Worm (Caenorhabditis elegans) whole organism, early embryonic: Measurements from ENCODE around the gene T05B11.4.

Experiments
- B0310.2 ChIP-seq: sonication (generic microtip); optimal IDR thresholded peaks from 2 replicates; lab custom pipeline; 2016; ENCODE audit warnings: mild to moderate bottlenecking, missing genetic modification characterization, missing compliant biosample characterization
- F13C5.2 ChIP-seq: sonication (generic microtip); optimal IDR thresholded peaks from 2 replicates; lab custom pipeline; 2017; ENCODE audit warnings: mild to moderate bottlenecking, missing genetic modification characterization, inconsistent platforms, missing compliant biosample characterization
- aly-1 ChIP-seq: sonication (generic microtip); optimal IDR thresholded peaks from 2 replicates; lab custom pipeline; 2016; ENCODE audit warnings: missing genetic modification characterization, missing compliant biosample characterization
- ama-1 ChIP-seq: fragments of 150-350 bp; optimal IDR thresholded peaks from 2 replicates; lab custom pipeline; 2014
- ceh-13 ChIP-seq: fragments of 200-800 bp; sonication (Bioruptor generic); optimal IDR thresholded peaks from 2 replicates; lab custom pipeline; 2018; ENCODE audit warnings: mild to moderate bottlenecking, missing genetic modification characterization, missing compliant biosample characterization
- ceh-36 ChIP-seq: sonication (generic microtip); optimal IDR thresholded peaks from 2 replicates; lab custom pipeline; 2016; ENCODE audit warnings: missing genetic modification characterization, inconsistent platforms, missing compliant biosample characterization
- ets-7 ChIP-seq: sonication (generic microtip); optimal IDR thresholded peaks from 2 replicates; lab custom pipeline; 2016; ENCODE audit warnings: missing genotype, missing genetic modification characterization, missing compliant biosample characterization
- flt-1 ChIP-seq: fragments of 200-800 bp; sonication (Bioruptor generic); IDR thresholded peaks from 2 replicates; pipeline ENCODE4 v1.3.6; 2022; ENCODE audit warnings: missing genetic modification characterization, missing compliant biosample characterization
- hmbx-1 ChIP-seq: sonication (generic microtip); optimal IDR thresholded peaks from 2 replicates; lab custom pipeline; 2016; ENCODE audit warnings: mild to moderate bottlenecking, missing genetic modification characterization, missing compliant biosample characterization
- hmg-4 ChIP-seq: fragments of 200-800 bp; sonication (Bioruptor generic); optimal IDR thresholded peaks from 2 replicates; lab custom pipeline; 2018; ENCODE audit warnings: mild to moderate bottlenecking, missing genetic modification characterization, missing compliant biosample characterization
- hnd-1 ChIP-seq: sonication (generic microtip); optimal IDR thresholded peaks from 2 replicates; lab custom pipeline; 2016; ENCODE audit warnings: missing genetic modification characterization, missing compliant biosample characterization
- pes-1 ChIP-seq: fragments of 200-800 bp; sonication (Bioruptor generic); IDR thresholded peaks from 2 replicates; pipeline ENCODE4 v1.3.6; 2022; ENCODE audit warnings: missing genetic modification reagents, missing genetic modification characterization, missing compliant biosample characterization
- scrt-1 ChIP-seq: fragments of 200-800 bp; sonication (Bioruptor generic); IDR thresholded peaks from 2 replicates; pipeline ENCODE4 v1.3.6; 2022; ENCODE audit warnings: missing genetic modification characterization, missing compliant biosample characterization
- sea-1 ChIP-seq: fragments of 200-800 bp; sonication (Bioruptor generic); conservative IDR thresholded peaks from 2 replicates; pipeline ENCODE4 v1.3.6; 2022; ENCODE audit warnings: missing genetic modification characterization, missing compliant biosample characterization
- tbx-11 ChIP-seq: fragments of 200-800 bp; sonication (Bioruptor generic); IDR thresholded peaks from 2 replicates; pipeline ENCODE4 v1.3.6; 2022; ENCODE audit warnings: missing genetic modification characterization, missing compliant biosample characterization
- tbx-37 ChIP-seq: fragments of 200-800 bp; sonication (Bioruptor generic); conservative IDR thresholded peaks from 2 replicates; pipeline ENCODE4 v1.3.6; 2022; ENCODE audit warnings: missing genetic modification reagents, missing genetic modification characterization, missing compliant biosample characterization
- tra-4 ChIP-seq: sonication (generic microtip); optimal IDR thresholded peaks from 2 replicates; lab custom pipeline; 2017; ENCODE audit warnings: missing genetic modification characterization, missing compliant biosample characterization

T05B11.4 gene

DNA sequence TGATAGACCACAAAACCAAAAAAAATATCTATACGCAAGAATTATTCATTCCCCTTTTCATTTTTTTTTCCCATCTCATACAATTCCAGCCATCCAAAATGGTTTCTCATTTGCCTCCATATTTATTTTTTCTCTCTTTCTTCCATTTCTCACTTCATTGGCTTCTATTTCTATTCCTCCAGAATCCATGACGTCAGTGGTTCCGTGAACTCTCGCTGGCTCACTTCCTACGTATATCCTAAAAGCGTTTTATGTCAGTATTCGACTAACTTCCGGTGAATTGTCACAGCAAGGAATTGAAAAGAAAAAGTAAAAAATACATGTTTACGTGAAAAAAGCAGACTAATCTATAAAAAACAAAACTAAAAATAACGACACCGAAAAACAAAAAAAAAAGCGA lies 27.5 kb downstream of the T05B11.4 start:
- no peak for TF ChIP-seq tbx-11 (GFP tag; lab: Robert Waterston, UW)
- TF ChIP-seq hnd-1 (tag; lab: Kevin White, UChicago): no peak
- no peak for TF ChIP-seq tbx-37 (GFP tag; lab: Robert Waterston, UW)
- TF ChIP-seq tra-4 (tag; lab: Kevin White, UChicago): no peak
- no peak for TF ChIP-seq sea-1 (GFP tag; lab: Robert Waterston, UW)
- TF ChIP-seq pes-1 (GFP tag; lab: Robert Waterston, UW): no peak
- no peak for TF ChIP-seq F13C5.2 (tag; lab: Kevin White, UChicago)
- no peak for TF ChIP-seq hmg-4
- no peak for TF ChIP-seq B0310.2 (tag; lab: Kevin White, UChicago)
- TF ChIP-seq aly-1 (tag; lab: Kevin White, UChicago): no peak
- TF ChIP-seq ceh-36 (tag; lab: Kevin White, UChicago): no peak
- no peak for TF ChIP-seq flt-1
- TF ChIP-seq ceh-13: no peak

DNA sequence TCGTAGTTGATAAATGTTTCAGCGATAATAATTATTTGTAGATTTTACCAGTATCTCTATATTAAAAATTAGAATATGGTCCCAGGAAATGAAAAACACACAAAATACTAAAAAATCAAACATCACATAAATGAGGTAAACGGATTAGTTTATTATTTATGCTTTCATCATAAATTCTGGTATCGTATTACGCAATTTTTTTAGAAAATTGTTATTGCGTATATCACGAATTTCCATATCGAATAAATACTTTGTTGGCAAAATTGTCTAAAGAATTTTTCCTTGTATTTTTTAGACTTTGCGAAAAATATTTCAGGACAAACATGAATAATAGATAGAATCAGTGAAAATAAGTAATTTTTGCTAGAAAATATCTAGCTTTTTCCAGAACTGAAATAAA lies 28.3 kb downstream of the T05B11.4 start:
- TF ChIP-seq hmg-4 (no peak), hnd-1 (tag; lab: Kevin White, UChicago) (no peak), aly-1 (tag; lab: Kevin White, UChicago) (no peak), pes-1 (GFP tag; lab: Robert Waterston, UW) (no peak), hmbx-1 (no peak), flt-1 (no peak), scrt-1 (GFP tag; lab: Robert Waterston, UW) (no peak), ceh-13 (no peak), ceh-36 (tag; lab: Kevin White, UChicago) (no peak), F13C5.2 (tag; lab: Kevin White, UChicago) (no peak), ets-7 (no peak), ama-1 (lab: Kevin White, UChicago) (no peak), tra-4 (tag; lab: Kevin White, UChicago) (no peak), B0310.2 (tag; lab: Kevin White, UChicago) (no peak), tbx-37 (GFP tag; lab: Robert Waterston, UW) (no peak), sea-1 (GFP tag; lab: Robert Waterston, UW) (no peak)

DNA sequence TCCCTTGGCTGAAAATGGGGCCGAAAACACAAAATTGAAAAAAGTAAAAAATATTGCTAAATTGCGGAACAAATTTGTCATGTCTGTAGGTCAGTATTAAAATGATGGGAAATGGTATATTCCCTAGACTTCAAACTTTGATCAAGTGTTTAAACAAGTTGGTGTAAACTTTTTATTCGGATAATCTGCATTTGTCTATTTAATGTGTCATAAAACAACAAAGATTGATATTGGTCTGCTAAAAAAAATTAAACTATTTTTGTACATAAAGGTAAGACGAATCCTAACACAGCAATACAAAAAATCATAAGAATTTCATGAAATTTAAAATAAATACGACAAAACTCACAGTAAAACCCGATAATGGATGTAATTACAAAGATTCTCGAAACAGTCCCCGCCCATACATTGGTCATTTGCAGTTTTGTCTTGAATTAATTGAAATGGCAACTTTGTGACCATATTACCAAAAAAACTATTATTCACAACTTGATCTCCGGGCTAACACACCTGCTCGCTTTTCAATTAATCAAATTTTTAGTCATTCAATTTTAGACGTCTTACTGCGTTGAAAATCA lies 30.4 kb downstream of the T05B11.4 start, which contains the start of the genes ZK105.6 and ZK105.8:
TSS of gene ZK105.6 (minus strand) at position 101 of the 578 bp plus-strand sequence.
TSS of gene ZK105.8 (plus strand) at position 528 of the 578 bp plus-strand sequence.
- TF ChIP-seq ceh-36 (tag; lab: Kevin White, UChicago) (no peak), tbx-11 (GFP tag; lab: Robert Waterston, UW) (no peak), tra-4 (tag; lab: Kevin White, UChicago) (no peak), ceh-13 (no peak), hmg-4 (no peak), hnd-1 (tag; lab: Kevin White, UChicago) (no peak), ama-1 (lab: Kevin White, UChicago) (no peak), B0310.2 (tag; lab: Kevin White, UChicago) (no peak), scrt-1 (GFP tag; lab: Robert Waterston, UW) (no peak), pes-1 (GFP tag; lab: Robert Waterston, UW) (no peak), tbx-37 (GFP tag; lab: Robert Waterston, UW) (no peak), F13C5.2 (tag; lab: Kevin White, UChicago) (no peak), flt-1 (no peak), hmbx-1 (no peak), aly-1 (tag; lab: Kevin White, UChicago) (no peak), ets-7 (no peak), sea-1 (GFP tag; lab: Robert Waterston, UW) (no peak)

DNA sequence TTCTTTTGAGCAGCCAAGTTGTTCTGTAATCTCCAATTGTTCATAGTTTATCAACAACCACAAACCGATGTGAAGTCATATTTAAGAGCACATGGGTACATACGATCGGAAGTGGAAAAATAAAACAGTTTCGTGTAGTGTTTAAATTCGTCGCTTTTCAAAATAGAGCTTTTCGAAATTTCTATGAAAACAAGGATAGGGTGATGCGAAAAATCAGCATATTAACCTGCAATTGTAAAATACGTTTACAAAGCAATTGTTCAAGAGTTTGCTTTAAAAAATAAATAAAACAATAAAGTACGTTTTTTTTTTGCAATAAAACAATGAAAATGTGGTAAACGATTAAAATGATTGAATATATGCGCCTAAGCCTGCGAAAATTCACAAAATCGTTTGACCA lies 32.5 kb downstream of the T05B11.4 start, which contains the start of gene ZK105.14:
TSS of gene ZK105.14 (minus strand) at position 101 of the 400 bp plus-strand sequence.
- TF ChIP-seq ama-1 (lab: Kevin White, UChicago) (no peak), tra-4 (tag; lab: Kevin White, UChicago) (no peak), ceh-36 (tag; lab: Kevin White, UChicago) (no peak), aly-1 (tag; lab: Kevin White, UChicago) (no peak), hmg-4 (no peak), scrt-1 (GFP tag; lab: Robert Waterston, UW) (no peak), sea-1 (GFP tag; lab: Robert Waterston, UW) (no peak), hnd-1 (tag; lab: Kevin White, UChicago) (no peak), F13C5.2 (tag; lab: Kevin White, UChicago) (no peak), hmbx-1 (no peak), ceh-13 (no peak), ets-7 (no peak)

DNA sequence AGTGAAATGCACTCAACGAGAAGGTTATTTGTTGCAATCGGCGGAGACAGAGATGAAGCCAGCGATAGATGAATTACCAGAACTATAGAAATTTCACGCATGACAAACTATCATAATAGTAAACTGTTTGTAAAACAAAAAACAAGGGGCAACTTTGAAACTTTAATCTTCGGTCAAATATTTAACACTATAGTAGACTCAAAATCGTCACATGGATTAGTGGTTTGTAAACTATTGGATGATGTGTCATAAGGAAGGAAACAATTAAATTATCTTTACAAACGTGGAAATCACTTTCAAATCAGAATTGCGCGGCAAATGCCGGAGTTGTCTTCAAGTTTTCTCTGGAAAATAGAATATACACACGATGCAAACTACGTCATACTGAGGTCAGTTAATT lies 36.8 kb downstream of the T05B11.4 start, which contains the start of gene ZK105.5:
TSS of gene ZK105.5 (minus strand) at position 101 of the 400 bp plus-strand sequence.
- TF ChIP-seq hmbx-1 (no peak), scrt-1 (GFP tag; lab: Robert Waterston, UW) (no peak), hnd-1 (tag; lab: Kevin White, UChicago) (no peak), hmg-4 (no peak), B0310.2 (tag; lab: Kevin White, UChicago) (no peak), tra-4 (tag; lab: Kevin White, UChicago) (no peak), sea-1 (GFP tag; lab: Robert Waterston, UW) (no peak), pes-1 (GFP tag; lab: Robert Waterston, UW) (no peak), tbx-11 (GFP tag; lab: Robert Waterston, UW) (no peak), aly-1 (tag; lab: Kevin White, UChicago) (no peak), tbx-37 (GFP tag; lab: Robert Waterston, UW) (no peak), ceh-36 (tag; lab: Kevin White, UChicago) (no peak), F13C5.2 (tag; lab: Kevin White, UChicago) (no peak), ets-7 (no peak)

DNA sequence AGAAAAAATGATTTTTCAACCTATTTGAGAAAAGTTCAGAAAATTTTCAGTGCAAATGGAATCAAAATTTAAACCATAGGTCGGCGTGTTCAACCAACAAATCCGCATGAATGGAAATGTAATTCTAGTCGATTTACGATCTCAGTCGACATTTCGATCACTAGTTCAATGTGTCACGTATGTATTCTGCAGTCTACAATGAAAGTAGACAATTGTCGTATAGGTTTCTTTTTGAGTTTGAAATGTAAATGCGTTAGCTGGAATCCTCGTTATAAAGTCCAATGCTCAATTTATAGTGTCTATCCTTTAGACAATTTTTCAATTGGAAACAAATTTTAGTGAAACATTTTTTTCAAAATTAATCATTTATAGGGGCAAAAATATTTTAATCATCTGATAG lies 38.4 kb downstream of the T05B11.4 start, which contains the start of gene ZK105.12:
TSS of gene ZK105.12 (minus strand) at position 101 of the 400 bp plus-strand sequence.
- TF ChIP-seq hnd-1 (tag; lab: Kevin White, UChicago) (no peak), ets-7 (no peak), F13C5.2 (tag; lab: Kevin White, UChicago) (no peak), scrt-1 (GFP tag; lab: Robert Waterston, UW) (no peak), tra-4 (tag; lab: Kevin White, UChicago) (no peak), pes-1 (GFP tag; lab: Robert Waterston, UW) (no peak), ceh-13 (no peak), ceh-36 (tag; lab: Kevin White, UChicago) (no peak), hmbx-1 (no peak), ama-1 (lab: Kevin White, UChicago) (no peak), aly-1 (tag; lab: Kevin White, UChicago) (no peak), flt-1 (no peak), hmg-4 (no peak), B0310.2 (tag; lab: Kevin White, UChicago) (no peak), tbx-37 (GFP tag; lab: Robert Waterston, UW) (no peak), sea-1 (GFP tag; lab: Robert Waterston, UW) (no peak), tbx-11 (GFP tag; lab: Robert Waterston, UW) (no peak)
